Worm (Caenorhabditis elegans) whole organism, L3 larva: ENCODE results near the gene K01A11.3.
"Not testable (repeated sequence)": the region's sequence is repeated elsewhere in the genome, so short reads cannot be mapped to it uniquely, and the experiment has no call there.

Source experiments
- R02D3.7 ChIP-seq: fragments of 150-350 bp; optimal IDR thresholded peaks from 2 replicates; lab custom pipeline; 2014; ENCODE audit warnings: missing biosample characterization, missing genetic modification characterization
- ama-1 ChIP-seq: fragments of 150-350 bp; optimal IDR thresholded peaks from 2 replicates; lab custom pipeline; 2018
- ceh-16 ChIP-seq: sonication (generic microtip); optimal IDR thresholded peaks from 2 replicates; lab custom pipeline; 2017; ENCODE audit warnings: missing biosample characterization, missing genetic modification characterization
- ceh-28 ChIP-seq: fragments of 150-350 bp; optimal IDR thresholded peaks from 2 replicates; lab custom pipeline; 2014; ENCODE audit warnings: missing biosample characterization, missing genetic modification reagents, missing genetic modification characterization
- ceh-82 ChIP-seq: fragments of 150-350 bp; optimal IDR thresholded peaks from 2 replicates; lab custom pipeline; 2014; ENCODE audit warnings: missing biosample characterization, missing genetic modification characterization
- ceh-9 ChIP-seq: sonication (generic microtip); optimal IDR thresholded peaks from 2 replicates; lab custom pipeline; 2018; ENCODE audit warnings: missing biosample characterization, missing genetic modification characterization
- egl-27 ChIP-seq: sonication (generic microtip); optimal IDR thresholded peaks from 4 replicates; lab custom pipeline; 2017; ENCODE audit warnings: missing biosample characterization, missing genetic modification reagents, missing genetic modification characterization
- egl-5 ChIP-seq: fragments of 150-350 bp; optimal IDR thresholded peaks from 2 replicates; lab custom pipeline; 2017; ENCODE audit warnings: missing biosample characterization, missing genetic modification reagents, missing genetic modification characterization, inconsistent platforms
- elt-1 ChIP-seq: fragments of 150-350 bp; optimal IDR thresholded peaks from 2 replicates; lab custom pipeline; 2014; ENCODE audit warnings: missing biosample characterization, missing genetic modification characterization
- elt-2 ChIP-seq: sonication (generic microtip); optimal IDR thresholded peaks from 2 replicates; lab custom pipeline; 2016; ENCODE audit warnings: missing genetic modification reagents, mild to moderate bottlenecking, missing genetic modification characterization, missing compliant biosample characterization
- elt-3 ChIP-seq, 3 experiments: fragments of 150-350 bp in 1 of 3; sonication (generic microtip) in 2 of 3; optimal IDR thresholded peaks; 2 replicates in 2 of 3; 4 replicates in 1 of 3; lab custom pipeline; 2014 to 2017; ENCODE audit warnings: missing biosample characterization in 3 of 3, missing genetic modification characterization in 3 of 3
- fkh-10 ChIP-seq: sonication (generic microtip); optimal IDR thresholded peaks from 2 replicates; lab custom pipeline; 2017; ENCODE audit warnings: missing biosample characterization, missing genetic modification reagents, missing genetic modification characterization
- hmg-11 ChIP-seq: sonication (generic microtip); optimal IDR thresholded peaks from 2 replicates; lab custom pipeline; 2016; ENCODE audit warnings: missing genetic modification characterization, missing compliant biosample characterization
- lin-15B ChIP-seq: fragments of 150-350 bp; optimal IDR thresholded peaks from 2 replicates; lab custom pipeline; 2014; ENCODE audit warnings: missing biosample characterization, missing genetic modification characterization
- lin-39 ChIP-seq: fragments of 150-350 bp; optimal IDR thresholded peaks from 2 replicates; lab custom pipeline; 2018; ENCODE audit warnings: missing biosample characterization, missing genetic modification reagents, missing genetic modification characterization
- mdl-1 ChIP-seq: fragments of 150-350 bp; optimal IDR thresholded peaks from 2 replicates; lab custom pipeline; 2014; ENCODE audit warnings: missing biosample characterization, missing genetic modification characterization
- mml-1 ChIP-seq: fragments of 150-350 bp; sonication (generic microtip); optimal IDR thresholded peaks from 3 replicates; lab custom pipeline; 2014; ENCODE audit warnings: missing biosample characterization, missing genetic modification characterization
- nfya-1 ChIP-seq: sonication (generic microtip); optimal IDR thresholded peaks from 2 replicates; lab custom pipeline; 2017; ENCODE audit warnings: missing genetic modification characterization, mild to moderate bottlenecking, missing compliant biosample characterization, antibody characterized with exemption, moderate library complexity; ENCODE audit not compliant: insufficient read depth
- nhr-23 ChIP-seq: fragments of 150-350 bp; optimal IDR thresholded peaks from 2 replicates; lab custom pipeline; 2014; ENCODE audit warnings: missing biosample characterization, missing genetic modification reagents, missing genetic modification characterization
- nhr-25 ChIP-seq: sonication (generic microtip); optimal IDR thresholded peaks from 2 replicates; lab custom pipeline; 2017; ENCODE audit warnings: missing biosample characterization, missing genetic modification characterization
- nhr-28 ChIP-seq: fragments of 150-350 bp; optimal IDR thresholded peaks from 2 replicates; lab custom pipeline; 2014; ENCODE audit warnings: missing biosample characterization, missing genetic modification characterization
- nhr-43 ChIP-seq: sonication (generic microtip); optimal IDR thresholded peaks from 2 replicates; lab custom pipeline; 2016; ENCODE audit warnings: mild to moderate bottlenecking, missing genetic modification characterization, missing compliant biosample characterization; ENCODE audit not compliant: poor library complexity, severe bottlenecking
- nhr-76 ChIP-seq: fragments of 150-350 bp; sonication (generic microtip); optimal IDR thresholded peaks from 5 replicates; lab custom pipeline; 2014; ENCODE audit warnings: missing biosample characterization, missing genetic modification characterization
- nhr-77 ChIP-seq: fragments of 150-350 bp; optimal IDR thresholded peaks from 2 replicates; lab custom pipeline; 2014; ENCODE audit warnings: missing biosample characterization, missing genetic modification characterization
- pqm-1 ChIP-seq: fragments of 150-350 bp; optimal IDR thresholded peaks from 2 replicates; lab custom pipeline; 2017; ENCODE audit warnings: missing biosample characterization, missing genetic modification characterization, inconsistent platforms
- tbx-2 ChIP-seq: sonication (generic microtip); optimal IDR thresholded peaks from 2 replicates; lab custom pipeline; 2016; ENCODE audit warnings: mild to moderate bottlenecking, missing genetic modification characterization, missing compliant biosample characterization
- unc-39 ChIP-seq: sonication (generic microtip); optimal IDR thresholded peaks from 4 replicates; lab custom pipeline; 2017; ENCODE audit warnings: missing biosample characterization, missing genetic modification characterization
- zag-1 ChIP-seq: fragments of 150-350 bp; optimal IDR thresholded peaks from 2 replicates; lab custom pipeline; 2014; ENCODE audit warnings: missing biosample characterization, missing genetic modification characterization
- ztf-11 ChIP-seq: fragments of 150-350 bp; optimal IDR thresholded peaks from 2 replicates; lab custom pipeline; 2014; ENCODE audit warnings: missing biosample characterization, missing genetic modification characterization
- ztf-4 ChIP-seq: fragments of 150-350 bp; optimal IDR thresholded peaks from 2 replicates; lab custom pipeline; 2014; ENCODE audit warnings: missing biosample characterization, missing genetic modification characterization

K01A11.3 gene

ce11 chrIII:3454045-3454444 lies 1.6 kb upstream of the K01A11.3 start, which contains the start of gene C34C12.1:
Gene C34C12.1, plus strand, starts transcription at chrIII:3454345.
- TF ChIP-seq mml-1 (tag; lab: Kevin White, UChicago); egl-27 (tag; lab: Kevin White, UChicago); ceh-16: not testable (repeated sequence)
- TF ChIP-seq, all 47 proteins: peak for 0; not testable (repeated sequence) for 47

ce11 chrIII:3453486-3453885 lies 1.1 kb upstream of the K01A11.3 start, which contains the start of gene C34C12.2:
Gene C34C12.2, plus strand, starts transcription at chrIII:3453786.
- TF ChIP-seq ceh-9 (tag; lab: Kevin White, UChicago); unc-39; nhr-77: not testable (repeated sequence)
- TF ChIP-seq, all 47 proteins: peak for 0; not testable (repeated sequence) for 47

ce11 chrIII:3444139-3444538 lies 8.3 kb downstream of the K01A11.3 start, which contains the start of gene spe-41:
Gene spe-41, minus strand, starts transcription at chrIII:3444210.
- TF ChIP-seq egl-5 (tag; lab: Kevin White, UChicago) (no peak), ceh-16 (no peak)

ce11 chrIII:3437139-3437538 lies 15.3 kb downstream of the K01A11.3 start:
- TF ChIP-seq zag-1 (tag; lab: Kevin White, UChicago) (no peak), elt-1 (tag; lab: Kevin White, UChicago) (peak; percentile 20), nfya-1 (tag; lab: Kevin White, UChicago) (peak; percentile 36), lin-15B (no peak), nhr-25 (no peak), lin-39 (peak; percentile 86), egl-5 (tag; lab: Kevin White, UChicago) (peak; percentile 86), ceh-28 (no peak)

ce11 chrIII:3435152-3435551 lies 17.3 kb downstream of the K01A11.3 start:
- TF ChIP-seq ceh-28 (peak; percentile 61), nhr-76 (tag; lab: Kevin White, UChicago) (no peak), zag-1 (tag; lab: Kevin White, UChicago) (no peak), elt-3 (tag; optimal IDR thresholded peaks at IDR 0.05; lab: Kevin White, UChicago) (peak; percentile 4 to 89 (median 28)), nhr-28 (no peak), hmg-11 (no peak), nhr-43 (tag; lab: Kevin White, UChicago) (peak; percentile 61), nhr-23 (tag; lab: Kevin White, UChicago) (peak; percentile 88), tbx-2 (tag; lab: Kevin White, UChicago) (no peak), nhr-25 (no peak), elt-2 (tag; lab: Kevin White, UChicago) (peak; percentile 51), pqm-1 (tag; lab: Kevin White, UChicago) (peak; percentile 23)

ce11 chrIII:3431385-3431784 lies 21.0 kb downstream of the K01A11.3 start, which contains the start of gene K01A11.1:
Gene K01A11.1, minus strand, starts transcription at chrIII:3431485.
- TF ChIP-seq ceh-82 (tag; lab: Kevin White, UChicago) = no peak
- no peak for TF ChIP-seq ama-1
- no peak for TF ChIP-seq ceh-9 (tag; lab: Kevin White, UChicago)
- TF ChIP-seq lin-15B = no peak
- TF ChIP-seq nhr-23 (tag; lab: Kevin White, UChicago) = no peak
- TF ChIP-seq ztf-4 (tag; lab: Kevin White, UChicago) = no peak
- TF ChIP-seq fkh-10 (GFP tag; lab: Kevin White, UChicago) = no peak
- no peak for TF ChIP-seq R02D3.7 (tag; lab: Kevin White, UChicago)
- no peak for TF ChIP-seq mdl-1 (tag; lab: Kevin White, UChicago)
- TF ChIP-seq egl-5 (tag; lab: Kevin White, UChicago) = no peak
- no peak for TF ChIP-seq egl-27 (tag; lab: Kevin White, UChicago)
- TF ChIP-seq ztf-11 (tag; lab: Kevin White, UChicago) = no peak
- no peak for TF ChIP-seq lin-39
- TF ChIP-seq hmg-11 = no peak
- no peak for TF ChIP-seq nhr-77
- TF ChIP-seq, all 47 proteins: peak for 0

- no peak for TF ChIP-seq ztf-4 (tag; lab: Kevin White, UChicago)
- TF ChIP-seq ceh-28 = peak; percentile 67
Measured at ce11 chrIII:3430667-3431066, 21.7 kb downstream of the K01A11.3 start.
